Fruit fly (Drosophila melanogaster) whole organism, embryonic: ENCODE measurements around the gene FBXO11.

Experiments
- Atf-2 ChIP-seq: fragments of 200-800 bp; sonication (Bioruptor generic); optimal IDR thresholded peaks from 2 replicates; lab custom pipeline; 2016; ENCODE audit warnings: missing biosample characterization, missing genetic modification characterization
- BEAF-32 ChIP-seq: fragments of 200-800 bp; sonication (Bioruptor generic); optimal IDR thresholded peaks from 3 replicates; lab custom pipeline; 2017; ENCODE audit warnings: missing biosample characterization, missing genetic modification characterization, mild to moderate bottlenecking, moderate library complexity, missing genetic modification reagents
- CG13624 ChIP-seq: fragments of 200-800 bp; sonication (Bioruptor generic); optimal IDR thresholded peaks from 2 replicates; lab custom pipeline; 2016; ENCODE audit warnings: missing biosample characterization, missing genetic modification characterization
- CG15514 ChIP-seq: fragments of 200-800 bp; sonication (Bioruptor generic); optimal IDR thresholded peaks from 3 replicates; lab custom pipeline; 2017; ENCODE audit warnings: missing biosample characterization, missing genetic modification characterization, mild to moderate bottlenecking, moderate library complexity, missing genetic modification reagents
- CG1603 ChIP-seq: fragments of 200-800 bp; sonication (Bioruptor generic); optimal IDR thresholded peaks from 2 replicates; lab custom pipeline; 2019; ENCODE audit warnings: missing biosample characterization, mild to moderate bottlenecking, missing genetic modification characterization, moderate library complexity
- CG17328 ChIP-seq: fragments of 200-800 bp; sonication (Bioruptor generic); IDR thresholded peaks from 2 replicates; pipeline ENCODE4 v1.3.6; 2022; ENCODE audit warnings: missing biosample characterization, missing genetic modification characterization
- CG17802 ChIP-seq: fragments of 200-800 bp; sonication (Bioruptor generic); optimal IDR thresholded peaks from 2 replicates; lab custom pipeline; 2018; ENCODE audit warnings: missing biosample characterization, mild to moderate bottlenecking, missing genetic modification characterization, moderate library complexity
- CG2875 ChIP-seq: fragments of 200-800 bp; sonication (Bioruptor generic); optimal IDR thresholded peaks from 2 replicates; lab custom pipeline; 2017; ENCODE audit warnings: missing biosample characterization, mild to moderate bottlenecking, missing genetic modification characterization, missing genetic modification reagents
- CG30020 ChIP-seq: fragments of 200-800 bp; optimal IDR thresholded peaks from 2 replicates; lab custom pipeline; 2019; ENCODE audit warnings: missing biosample characterization, mild to moderate bottlenecking, missing genetic modification characterization, moderate library complexity
- CG3995 ChIP-seq: fragments of 200-800 bp; sonication (Bioruptor generic); optimal IDR thresholded peaks from 3 replicates; lab custom pipeline; 2016; ENCODE audit warnings: missing biosample characterization, missing genetic modification characterization
- CG4707 ChIP-seq: fragments of 200-800 bp; sonication (Bioruptor generic); optimal IDR thresholded peaks from 2 replicates; lab custom pipeline; 2018; ENCODE audit warnings: missing biosample characterization, mild to moderate bottlenecking, missing genetic modification characterization, moderate library complexity
- CG6854 ChIP-seq: fragments of 200-800 bp; sonication (Bioruptor generic); optimal IDR thresholded peaks from 3 replicates; lab custom pipeline; 2017; ENCODE audit warnings: missing biosample characterization, mild to moderate bottlenecking, missing genetic modification characterization
- CG7745 ChIP-seq: fragments of 200-800 bp; sonication (Bioruptor generic); optimal IDR thresholded peaks from 2 replicates; lab custom pipeline; 2018; ENCODE audit warnings: missing biosample characterization, mild to moderate bottlenecking, missing genetic modification characterization, moderate library complexity
- CG9876 ChIP-seq: fragments of 200-800 bp; sonication (Bioruptor generic); optimal IDR thresholded peaks from 2 replicates; lab custom pipeline; 2016; ENCODE audit warnings: missing biosample characterization, missing genetic modification characterization
- Chrac-16 ChIP-seq: fragments of 200-800 bp; sonication (Bioruptor generic); optimal IDR thresholded peaks from 3 replicates; lab custom pipeline; 2016; ENCODE audit warnings: missing biosample characterization, missing genetic modification characterization
- CoRest ChIP-seq: fragments of 200-800 bp; sonication (Bioruptor generic); optimal IDR thresholded peaks from 3 replicates; lab custom pipeline; 2018; ENCODE audit warnings: missing biosample characterization, mild to moderate bottlenecking, missing genetic modification characterization, moderate library complexity
- Dek ChIP-seq: fragments of 200-800 bp; sonication (Bioruptor generic); optimal IDR thresholded peaks from 3 replicates; lab custom pipeline; 2019; ENCODE audit warnings: missing biosample characterization, mild to moderate bottlenecking, missing genetic modification characterization, moderate library complexity
- Dip2 ChIP-seq: fragments of 200-800 bp; sonication (Bioruptor generic); IDR thresholded peaks from 2 replicates; pipeline ENCODE4 v1.3.6; 2022; ENCODE audit warnings: missing biosample characterization, missing genetic modification characterization
- ERR ChIP-seq: fragments of 200-800 bp; sonication (Bioruptor generic); optimal IDR thresholded peaks from 2 replicates; lab custom pipeline; 2016; ENCODE audit warnings: missing biosample characterization, missing genetic modification characterization
- Hey ChIP-seq: fragments of 200-800 bp; sonication (Bioruptor generic); optimal IDR thresholded peaks from 3 replicates; lab custom pipeline; 2018; ENCODE audit warnings: missing biosample characterization, mild to moderate bottlenecking, missing genetic modification characterization
- HmgZ ChIP-seq: fragments of 200-800 bp; sonication (Bioruptor generic); optimal IDR thresholded peaks from 2 replicates; lab custom pipeline; 2018; ENCODE audit warnings: missing biosample characterization, mild to moderate bottlenecking, missing genetic modification characterization
- MBD-R2 ChIP-seq: fragments of 200-800 bp; sonication (Bioruptor generic); IDR thresholded peaks from 2 replicates; pipeline ENCODE4 v1.3.6; 2022; ENCODE audit warnings: missing biosample characterization, missing genetic modification characterization
- Mes4 ChIP-seq: fragments of 200-800 bp; sonication (Bioruptor generic); optimal IDR thresholded peaks from 2 replicates; lab custom pipeline; 2016; ENCODE audit warnings: missing biosample characterization, missing genetic modification characterization
- Nf-YC ChIP-seq: fragments of 200-800 bp; optimal IDR thresholded peaks from 3 replicates; lab custom pipeline; 2019; ENCODE audit warnings: missing biosample characterization, mild to moderate bottlenecking, missing genetic modification characterization, moderate library complexity
- Pdp1 ChIP-seq, 2 experiments: fragments of 200-800 bp; sonication (Bioruptor generic); optimal IDR thresholded peaks; 3 replicates each; lab custom pipeline; 2016; ENCODE audit warnings: missing biosample characterization in 2 of 2, missing genetic modification characterization in 2 of 2, mild to moderate bottlenecking in 1 of 2, moderate library complexity in 1 of 2
- Stat92E ChIP-seq, 3 experiments: fragments of >200 bp in 2 of 3; fragments of 200-800 bp in 1 of 3; sonication (Bioruptor generic) in 1 of 3; optimal IDR thresholded peaks; 2 replicates each; lab custom pipeline; 2017 to 2019; ENCODE audit warnings: missing biosample characterization in 3 of 3, missing genetic modification characterization in 3 of 3, mild to moderate bottlenecking in 1 of 3, moderate library complexity in 1 of 3
- TFAM ChIP-seq: fragments of 200-800 bp; sonication (Bioruptor generic); optimal IDR thresholded peaks from 2 replicates; lab custom pipeline; 2017; ENCODE audit warnings: missing biosample characterization, missing genetic modification characterization, inconsistent platforms
- Xrp1 ChIP-seq: fragments of 200-800 bp; sonication (Bioruptor generic); IDR thresholded peaks from 2 replicates; pipeline ENCODE4 v1.3.6; 2022; ENCODE audit warnings: missing biosample characterization, missing genetic modification characterization
- YL-1 ChIP-seq: fragments of 200-800 bp; sonication (Bioruptor generic); optimal IDR thresholded peaks from 3 replicates; lab custom pipeline; 2017; ENCODE audit warnings: missing biosample characterization, mild to moderate bottlenecking, missing genetic modification characterization
- abd-A ChIP-seq: fragments of 200-800 bp; sonication (Bioruptor generic); optimal IDR thresholded peaks from 3 replicates; lab custom pipeline; 2019; ENCODE audit warnings: missing biosample characterization, mild to moderate bottlenecking, missing genetic modification characterization, moderate library complexity
- ci ChIP-seq: fragments of 200-800 bp; sonication (Bioruptor generic); IDR thresholded peaks from 3 replicates; pipeline ENCODE4 v1.3.6; 2022; ENCODE audit warnings: missing biosample characterization, missing genetic modification characterization
- crp ChIP-seq, 2 experiments: fragments of 200-800 bp; sonication (Bioruptor generic); optimal IDR thresholded peaks; 2 replicates in 1 of 2; 3 replicates in 1 of 2; lab custom pipeline; 2017; ENCODE audit warnings: missing biosample characterization in 2 of 2, missing genetic modification characterization in 2 of 2, mild to moderate bottlenecking in 1 of 2, moderate library complexity in 1 of 2
- dan ChIP-seq: fragments of 200-800 bp; sonication (Bioruptor generic); IDR thresholded peaks from 2 replicates; pipeline ENCODE4 v1.3.6; 2022; ENCODE audit warnings: missing biosample characterization, missing genetic modification characterization
- dmrt11E ChIP-seq: fragments of 200-800 bp; sonication (Bioruptor generic); optimal IDR thresholded peaks from 3 replicates; lab custom pipeline; 2018; ENCODE audit warnings: missing biosample characterization, mild to moderate bottlenecking, missing genetic modification characterization, moderate library complexity
- fd96Cb ChIP-seq: fragments of 200-800 bp; sonication (Bioruptor generic); optimal IDR thresholded peaks from 2 replicates; lab custom pipeline; 2018; ENCODE audit warnings: missing biosample characterization, mild to moderate bottlenecking, missing genetic modification characterization, moderate library complexity
- gem ChIP-seq: fragments of 200-800 bp; sonication (Bioruptor generic); optimal IDR thresholded peaks from 2 replicates; lab custom pipeline; 2019; ENCODE audit warnings: missing biosample characterization, mild to moderate bottlenecking, missing genetic modification characterization, moderate library complexity
- ind ChIP-seq: fragments of 200-800 bp; sonication (Bioruptor generic); optimal IDR thresholded peaks from 3 replicates; lab custom pipeline; 2016; ENCODE audit warnings: missing biosample characterization, missing genetic modification characterization
- knrl ChIP-seq: fragments of 200-800 bp; sonication (Bioruptor generic); IDR thresholded peaks from 3 replicates; pipeline ENCODE4 v1.3.6; 2022; ENCODE audit warnings: missing biosample characterization, missing genetic modification characterization; ENCODE audit not compliant: partially characterized antibody
- lbe ChIP-seq: fragments of 200-800 bp; sonication (Bioruptor generic); optimal IDR thresholded peaks from 2 replicates; lab custom pipeline; 2016; ENCODE audit warnings: missing biosample characterization, mild to moderate bottlenecking, missing genetic modification characterization
- lilli ChIP-seq: fragments of 200-800 bp; sonication (Bioruptor generic); optimal IDR thresholded peaks from 3 replicates; lab custom pipeline; 2016; ENCODE audit warnings: missing biosample characterization, missing genetic modification characterization
- lmd ChIP-seq: fragments of 200-800 bp; sonication (Bioruptor generic); IDR thresholded peaks from 2 replicates; pipeline ENCODE4 v1.3.6; 2022; ENCODE audit warnings: missing biosample characterization, missing genetic modification characterization
- nerfin-2 ChIP-seq: fragments of 200-800 bp; sonication (Bioruptor generic); IDR thresholded peaks from 2 replicates; pipeline ENCODE4 v1.3.6; 2022; ENCODE audit warnings: missing biosample characterization, missing genetic modification characterization; ENCODE audit not compliant: partially characterized antibody
- phol ChIP-seq: fragments of 200-800 bp; sonication (Bioruptor generic); optimal IDR thresholded peaks from 3 replicates; lab custom pipeline; 2018; ENCODE audit warnings: missing biosample characterization, mild to moderate bottlenecking, missing genetic modification characterization, moderate library complexity
- salm ChIP-seq: fragments of 200-800 bp; sonication (Bioruptor generic); optimal IDR thresholded peaks from 2 replicates; lab custom pipeline; 2018; ENCODE audit warnings: missing biosample characterization, mild to moderate bottlenecking, missing genetic modification characterization
- slbo ChIP-seq: fragments of 200-800 bp; sonication (Bioruptor generic); IDR thresholded peaks from 2 replicates; pipeline ENCODE4 v1.3.6; 2022; ENCODE audit warnings: missing biosample characterization, missing genetic modification characterization
- ttk ChIP-seq: fragments of 200-800 bp; sonication (Bioruptor generic); IDR thresholded peaks from 2 replicates; pipeline ENCODE4 v2.1.2; 2022; ENCODE audit warnings: missing biosample characterization, missing genetic modification characterization
- zen ChIP-seq: fragments of 200-800 bp; sonication (Bioruptor generic); optimal IDR thresholded peaks from 3 replicates; lab custom pipeline; 2018; ENCODE audit warnings: missing biosample characterization, mild to moderate bottlenecking, missing genetic modification characterization, moderate library complexity

The FBXO11 gene

dm6 chr3R:9759360-9760191 lies 49.6 kb downstream of the FBXO11 start, which contains the start of gene Mpi:
Gene Mpi, plus strand, starts transcription at chr3R:9759622.
- peak; percentile 67 for TF ChIP-seq BEAF-32
- peak; percentile 70 for TF ChIP-seq CG30020 (tag; lab: Kevin White, UChicago)
- peak; percentile 1 for TF ChIP-seq CG7745 (tag; lab: Kevin White, UChicago)
- peak; percentile 31; the same call in 1 of the 2 replicates for TF ChIP-seq nerfin-2
- TF ChIP-seq TFAM (GFP tag; lab: Kevin White, UChicago), result no peak
- peak; percentile 7 for TF ChIP-seq ind
- no peak for TF ChIP-seq gem (tag; lab: Kevin White, UChicago)
- peak; percentile 97 for TF ChIP-seq ERR (GFP tag; lab: Kevin White, UChicago)
- TF ChIP-seq dmrt11E (tag; lab: Kevin White, UChicago), result peak; percentile 49
- TF ChIP-seq salm, result peak; percentile 41
- TF ChIP-seq HmgZ (tag; lab: Kevin White, UChicago), result peak; percentile 37
- peak; percentile 19; the same call in 1 of the 2 replicates for TF ChIP-seq slbo (GFP tag; lab: Robert Waterston, UW)
- peak; percentile 49; the same call in 1 of the 2 replicates for TF ChIP-seq Xrp1 (GFP tag; lab: Robert Waterston, UW)
- TF ChIP-seq lilli (GFP tag; lab: Kevin White, UChicago), result peak; percentile 37
- no peak for TF ChIP-seq ttk
- TF ChIP-seq Stat92E (GFP tag; optimal IDR thresholded peaks at IDR 0.05; lab: Kevin White, UChicago), result peak in 1 of 3 experiments; percentile 49
- TF ChIP-seq MBD-R2 (GFP tag; lab: Robert Waterston, UW), result peak; percentile 73
- no peak for TF ChIP-seq abd-A (tag; lab: Kevin White, UChicago)
- TF ChIP-seq knrl (GFP tag; lab: Robert Waterston, UW), result peak; percentile 49; the same call in 2 of the 3 replicates
- no peak for TF ChIP-seq Mes4 (GFP tag; lab: Kevin White, UChicago)
- TF ChIP-seq Chrac-16 (GFP tag; lab: Kevin White, UChicago), result peak; percentile 21
- TF ChIP-seq CG17802 (tag; lab: Kevin White, UChicago), result peak; percentile 18
- peak in 1 of 2 experiments; percentile 33 for TF ChIP-seq Pdp1 (GFP tag; optimal IDR thresholded peaks at IDR 0.05; lab: Kevin White, UChicago)
- TF ChIP-seq CG3995 (GFP tag; lab: Kevin White, UChicago), result peak; percentile 82
- TF ChIP-seq zen (tag; lab: Kevin White, UChicago), result peak; percentile 78
- 0 out of 2 replicates have a peak, but pooled peaks have one; percentile 12 for TF ChIP-seq CG17328 (GFP tag; lab: Robert Waterston, UW)
- TF ChIP-seq CG4707 (GFP tag; lab: Kevin White, UChicago), result peak; percentile 12
- peak; percentile 60 for TF ChIP-seq CG1603
- TF ChIP-seq CG2875 (GFP tag; lab: Kevin White, UChicago), result peak; percentile 14
- no peak for TF ChIP-seq Hey
- TF ChIP-seq CG15514 (GFP tag; lab: Kevin White, UChicago), result peak; percentile 43
- TF ChIP-seq CG6854 (GFP tag; lab: Kevin White, UChicago), result peak; percentile 8
- no peak for TF ChIP-seq Nf-YC (tag; lab: Kevin White, UChicago)
- TF ChIP-seq CoRest (tag; lab: Kevin White, UChicago), result peak; percentile 40
- peak; percentile 51 for TF ChIP-seq lbe
- no peak for TF ChIP-seq CG9876
- TF ChIP-seq YL-1 (GFP tag; lab: Kevin White, UChicago), result peak; percentile 88
- peak; percentile 19 for TF ChIP-seq fd96Cb (tag; lab: Kevin White, UChicago)
- peak; percentile 17; the same call in 1 of the 2 replicates for TF ChIP-seq lmd (GFP tag; lab: Robert Waterston, UW)
- peak; percentile 43; the same call in 2 of the 3 replicates for TF ChIP-seq ci (GFP tag; lab: Robert Waterston, UW)
- TF ChIP-seq Dek, result no peak
- TF ChIP-seq Dip2 (GFP tag; lab: Robert Waterston, UW), result no peak
- TF ChIP-seq dan, result no peak
- TF ChIP-seq phol (tag; lab: Kevin White, UChicago), result peak; percentile 51
- peak in 1 of 2 experiments; percentile 79 for TF ChIP-seq crp (GFP tag; optimal IDR thresholded peaks at IDR 0.05; lab: Kevin White, UChicago)
- TF ChIP-seq CG13624 (GFP tag; lab: Kevin White, UChicago), result peak; percentile 28
- TF ChIP-seq Atf-2 (GFP tag; lab: Kevin White, UChicago), result no peak
